Fruit fly (Drosophila melanogaster) whole organism, pupa: ENCODE results near the gene AnxB10.
A peak's percentile ranks its signal among the peaks of the same experiment; 100 is the strongest.

Experiments used
- CG10348 ChIP-seq: fragments of 200-800 bp; sonication (Bioruptor generic); IDR thresholded peaks from 2 replicates; pipeline ENCODE4 v1.3.6; 2022; ENCODE audit warnings: missing biosample characterization, missing genetic modification characterization
- CG12605 ChIP-seq: fragments of 200-800 bp; sonication (Bioruptor generic); IDR thresholded peaks from 2 replicates; pipeline ENCODE4 v1.3.6; 2022; ENCODE audit warnings: missing biosample characterization, missing genetic modification characterization
- CG13204 ChIP-seq: fragments of 200-800 bp; sonication (Bioruptor generic); optimal IDR thresholded peaks from 2 replicates; lab custom pipeline; 2018; ENCODE audit warnings: missing biosample characterization, mild to moderate bottlenecking, missing genetic modification characterization, moderate library complexity
- CG14655 ChIP-seq: fragments of 200-800 bp; sonication (Bioruptor generic); optimal IDR thresholded peaks from 3 replicates; lab custom pipeline; 2017; ENCODE audit warnings: mild to moderate bottlenecking, missing biosample characterization, missing genetic modification reagents, missing genetic modification characterization
- CG15710 ChIP-seq: fragments of 200-800 bp; sonication (Bioruptor generic); optimal IDR thresholded peaks from 2 replicates; lab custom pipeline; 2018; ENCODE audit warnings: missing biosample characterization, mild to moderate bottlenecking, missing genetic modification characterization, moderate library complexity
- CG17806 ChIP-seq: fragments of 200-800 bp; sonication (Bioruptor generic); optimal IDR thresholded peaks from 2 replicates; lab custom pipeline; 2018; ENCODE audit warnings: missing biosample characterization, mild to moderate bottlenecking, missing genetic modification characterization, moderate library complexity
- CG32121 ChIP-seq: fragments of 200-800 bp; sonication (Bioruptor generic); IDR thresholded peaks from 2 replicates; pipeline ENCODE4 v1.3.6; 2022; ENCODE audit warnings: missing biosample characterization, missing genetic modification characterization
- CG34367 ChIP-seq: fragments of 200-800 bp; sonication (Bioruptor generic); optimal IDR thresholded peaks from 2 replicates; lab custom pipeline; 2018; ENCODE audit warnings: missing biosample characterization, mild to moderate bottlenecking, missing genetic modification characterization
- CG4496 ChIP-seq: fragments of 200-800 bp; sonication (Bioruptor generic); IDR thresholded peaks from 3 replicates; pipeline ENCODE4 v1.3.6; 2022; ENCODE audit warnings: missing biosample characterization, missing genetic modification characterization
- CG8159 ChIP-seq: fragments of 200-800 bp; sonication (Bioruptor generic); optimal IDR thresholded peaks from 3 replicates; lab custom pipeline; 2018; ENCODE audit warnings: missing biosample characterization, mild to moderate bottlenecking, missing genetic modification characterization, moderate library complexity
- CG8301 ChIP-seq: fragments of 200-800 bp; sonication (Bioruptor generic); optimal IDR thresholded peaks from 2 replicates; lab custom pipeline; 2018; ENCODE audit warnings: missing biosample characterization, mild to moderate bottlenecking, missing genetic modification characterization
- CG9948 ChIP-seq: fragments of 200-800 bp; sonication (Bioruptor generic); optimal IDR thresholded peaks from 2 replicates; lab custom pipeline; 2018; ENCODE audit warnings: missing biosample characterization, mild to moderate bottlenecking, missing genetic modification characterization, moderate library complexity
- D1 ChIP-seq: fragments of 200-800 bp; sonication (Bioruptor generic); optimal IDR thresholded peaks from 2 replicates; lab custom pipeline; 2018; ENCODE audit warnings: missing biosample characterization, mild to moderate bottlenecking, missing genetic modification characterization, moderate library complexity
- EcR ChIP-seq: fragments of 200-800 bp; sonication (Bioruptor generic); optimal IDR thresholded peaks from 3 replicates; lab custom pipeline; 2019; ENCODE audit warnings: missing biosample characterization, missing genetic modification characterization, mild to moderate bottlenecking, moderate library complexity, missing genetic modification reagents
- Ets98B ChIP-seq: fragments of 200-800 bp; sonication (Bioruptor generic); IDR thresholded peaks from 2 replicates; pipeline ENCODE4 v1.3.6; 2022; ENCODE audit warnings: missing biosample characterization, missing genetic modification characterization
- Pif1A ChIP-seq: fragments of 200-800 bp; sonication (Bioruptor generic); optimal IDR thresholded peaks from 3 replicates; lab custom pipeline; 2016; ENCODE audit warnings: missing biosample characterization, missing genetic modification characterization
- Pif1B ChIP-seq: fragments of 200-800 bp; sonication (Bioruptor generic); optimal IDR thresholded peaks from 3 replicates; lab custom pipeline; 2016; ENCODE audit warnings: missing biosample characterization, missing genetic modification characterization
- Snoo ChIP-seq: fragments of 200-800 bp; sonication (Bioruptor generic); optimal IDR thresholded peaks from 3 replicates; lab custom pipeline; 2017; ENCODE audit warnings: missing biosample characterization, mild to moderate bottlenecking, missing genetic modification characterization, inconsistent platforms
- fd96Ca ChIP-seq: fragments of 200-800 bp; sonication (Bioruptor generic); IDR thresholded peaks from 3 replicates; pipeline ENCODE4 v1.3.6; 2022; ENCODE audit warnings: missing biosample characterization, missing genetic modification characterization
- gl ChIP-seq: fragments of 200-800 bp; sonication (Bioruptor generic); optimal IDR thresholded peaks from 2 replicates; lab custom pipeline; 2018; ENCODE audit warnings: missing biosample characterization, mild to moderate bottlenecking, missing genetic modification characterization
- rn ChIP-seq: fragments of 200-800 bp; sonication (Bioruptor generic); IDR thresholded peaks from 2 replicates; pipeline ENCODE4 v1.3.6; 2022; ENCODE audit warnings: missing biosample characterization, missing genetic modification characterization

AnxB10 gene

DNA sequence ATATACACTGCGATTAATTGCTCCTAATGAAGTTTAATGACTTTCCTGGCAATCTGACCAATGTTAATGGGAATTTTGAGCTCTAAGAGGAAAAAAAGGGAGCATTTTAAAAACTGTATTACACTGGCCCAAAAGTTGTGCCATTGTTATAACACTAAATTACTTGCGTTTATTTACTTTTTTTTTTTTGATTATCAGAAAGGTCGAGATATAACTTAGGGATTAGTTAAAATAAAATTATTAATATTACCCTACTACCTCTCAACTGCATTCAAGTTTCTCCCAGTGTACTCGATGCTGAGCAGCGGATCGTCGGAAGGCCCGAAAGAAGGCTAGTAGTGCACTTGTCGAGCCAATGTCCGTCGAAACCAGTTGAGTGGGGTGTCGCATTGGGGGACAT, 42.8 kb downstream of the AnxB10 start:
- TF ChIP-seq CG34367 (no peak), CG10348 (GFP tag; lab: Robert Waterston, UW) (no peak), rn (GFP tag; lab: Robert Waterston, UW) (no peak), CG17806 (tag; lab: Kevin White, UChicago) (no peak), CG8301 (peak; percentile 66), CG12605 (GFP tag; lab: Robert Waterston, UW) (0 out of 2 replicates have a peak, but pooled peaks have one; percentile 18), EcR (GFP tag; lab: Kevin White, UChicago) (no peak), Pif1A (GFP tag; lab: Kevin White, UChicago) (peak; percentile 42), gl (tag; lab: Kevin White, UChicago) (no peak), CG14655 (GFP tag; lab: Kevin White, UChicago) (peak; percentile 75), CG4496 (GFP tag; lab: Robert Waterston, UW) (peak; percentile 70), D1 (tag; lab: Kevin White, UChicago) (no peak), CG9948 (tag; lab: Kevin White, UChicago) (peak; percentile 14), CG32121 (GFP tag; lab: Robert Waterston, UW) (peak; percentile 66), CG13204 (no peak), Ets98B (GFP tag; lab: Robert Waterston, UW) (peak; percentile 45; the same call in 1 of the 2 replicates), Pif1B (GFP tag; lab: Kevin White, UChicago) (peak; percentile 4), fd96Ca (GFP tag; lab: Robert Waterston, UW) (peak; percentile 37; the same call in 1 of the 3 replicates)

dm6 chrX:20129554-20129953, 43.8 kb downstream of the AnxB10 start:
- no peak for TF ChIP-seq gl (tag; lab: Kevin White, UChicago)
- TF ChIP-seq CG4496 (GFP tag; lab: Robert Waterston, UW), result peak; percentile 58; the same call in 2 of the 3 replicates
- TF ChIP-seq D1 (tag; lab: Kevin White, UChicago), result no peak
- no peak for TF ChIP-seq CG8159 (tag; lab: Kevin White, UChicago)
- no peak for TF ChIP-seq CG32121 (GFP tag; lab: Robert Waterston, UW)
- no peak for TF ChIP-seq CG9948 (tag; lab: Kevin White, UChicago)
- no peak for TF ChIP-seq fd96Ca (GFP tag; lab: Robert Waterston, UW)
- TF ChIP-seq Ets98B (GFP tag; lab: Robert Waterston, UW), result peak; percentile 62; the same call in 1 of the 2 replicates
- 0 out of 2 replicates have a peak, but pooled peaks have one; percentile 25 for TF ChIP-seq CG12605 (GFP tag; lab: Robert Waterston, UW)
- TF ChIP-seq CG8301, result no peak

DNA sequence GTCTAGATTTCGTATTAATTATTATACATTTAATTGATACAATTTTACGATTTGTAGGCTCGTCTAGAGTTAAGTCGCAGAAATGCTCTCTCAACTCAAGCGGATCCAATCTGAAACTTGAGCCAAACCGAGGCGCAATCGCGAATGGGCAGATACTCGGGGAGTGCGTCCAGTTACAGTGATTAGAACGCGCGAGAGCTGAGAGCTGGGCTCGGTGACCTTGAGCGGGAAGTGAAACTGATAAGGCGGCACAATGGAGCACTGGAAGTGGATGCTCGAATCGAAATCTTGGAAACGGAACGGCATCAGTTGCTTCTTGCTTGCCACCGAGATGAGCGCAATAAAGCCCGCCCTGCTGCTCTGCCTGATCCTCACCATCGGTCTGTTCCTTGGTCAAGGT, 51.2 kb downstream of the AnxB10 start, which contains the start of gene CG34331:
CG34331 (plus strand) TSS at position 301 of the 400 bp plus-strand sequence.
- no peak for TF ChIP-seq CG12605 (GFP tag; lab: Robert Waterston, UW)
- no peak for TF ChIP-seq CG8159 (tag; lab: Kevin White, UChicago)
- TF ChIP-seq Snoo (tag; lab: Kevin White, UChicago), result no peak
- no peak for TF ChIP-seq EcR (GFP tag; lab: Kevin White, UChicago)
- no peak for TF ChIP-seq D1 (tag; lab: Kevin White, UChicago)
- TF ChIP-seq CG8301, result no peak
- no peak for TF ChIP-seq CG4496 (GFP tag; lab: Robert Waterston, UW)
- TF ChIP-seq fd96Ca (GFP tag; lab: Robert Waterston, UW), result no peak
- no peak for TF ChIP-seq CG10348 (GFP tag; lab: Robert Waterston, UW)
- no peak for TF ChIP-seq CG14655 (GFP tag; lab: Kevin White, UChicago)
- no peak for TF ChIP-seq Pif1B (GFP tag; lab: Kevin White, UChicago)
- no peak for TF ChIP-seq CG32121 (GFP tag; lab: Robert Waterston, UW)
- no peak for TF ChIP-seq CG13204
- no peak for TF ChIP-seq Ets98B (GFP tag; lab: Robert Waterston, UW)
- TF ChIP-seq CG9948 (tag; lab: Kevin White, UChicago), result no peak
- TF ChIP-seq CG15710 (tag; lab: Kevin White, UChicago), result no peak
- TF ChIP-seq CG34367, result no peak
- no peak for TF ChIP-seq CG17806 (tag; lab: Kevin White, UChicago)
- no peak for TF ChIP-seq Pif1A (GFP tag; lab: Kevin White, UChicago)
